Worm (Caenorhabditis elegans) whole organism, L3 larva: Measurements from ENCODE around the gene T16G12.12.

Experiments
- aly-2 ChIP-seq: fragments of 150-350 bp; optimal IDR thresholded peaks from 2 replicates; lab custom pipeline; 2014; ENCODE audit warnings: missing biosample characterization, missing genetic modification characterization
- ceh-28 ChIP-seq: fragments of 150-350 bp; optimal IDR thresholded peaks from 2 replicates; lab custom pipeline; 2014; ENCODE audit warnings: missing biosample characterization, missing genetic modification reagents, missing genetic modification characterization
- ceh-9 ChIP-seq: sonication (generic microtip); optimal IDR thresholded peaks from 2 replicates; lab custom pipeline; 2018; ENCODE audit warnings: missing biosample characterization, missing genetic modification characterization
- daf-12 ChIP-seq: fragments of 150-350 bp; optimal IDR thresholded peaks from 2 replicates; lab custom pipeline; 2014; ENCODE audit warnings: missing biosample characterization, missing genetic modification reagents, missing genetic modification characterization
- egl-27 ChIP-seq: sonication (generic microtip); optimal IDR thresholded peaks from 4 replicates; lab custom pipeline; 2017; ENCODE audit warnings: missing biosample characterization, missing genetic modification reagents, missing genetic modification characterization
- egl-5 ChIP-seq: fragments of 150-350 bp; optimal IDR thresholded peaks from 2 replicates; lab custom pipeline; 2017; ENCODE audit warnings: missing biosample characterization, missing genetic modification reagents, missing genetic modification characterization, inconsistent platforms
- elt-1 ChIP-seq: fragments of 150-350 bp; optimal IDR thresholded peaks from 2 replicates; lab custom pipeline; 2014; ENCODE audit warnings: missing biosample characterization, missing genetic modification characterization
- elt-2 ChIP-seq: sonication (generic microtip); optimal IDR thresholded peaks from 2 replicates; lab custom pipeline; 2016; ENCODE audit warnings: missing genetic modification reagents, mild to moderate bottlenecking, missing genetic modification characterization, missing compliant biosample characterization
- elt-3 ChIP-seq, 3 experiments: fragments of 150-350 bp in 1 of 3; sonication (generic microtip) in 2 of 3; optimal IDR thresholded peaks; 2 replicates in 2 of 3; 4 replicates in 1 of 3; lab custom pipeline; 2014 to 2017; ENCODE audit warnings: missing biosample characterization in 3 of 3, missing genetic modification characterization in 3 of 3
- eor-1 ChIP-seq, 2 experiments: fragments of 150-350 bp; optimal IDR thresholded peaks; 2 replicates each; lab custom pipeline; 2014 to 2018; ENCODE audit warnings: missing biosample characterization in 2 of 2, missing genetic modification characterization in 2 of 2
- fkh-10 ChIP-seq: sonication (generic microtip); optimal IDR thresholded peaks from 2 replicates; lab custom pipeline; 2017; ENCODE audit warnings: missing biosample characterization, missing genetic modification reagents, missing genetic modification characterization
- fkh-2 ChIP-seq: fragments of 150-350 bp; optimal IDR thresholded peaks from 2 replicates; lab custom pipeline; 2014; ENCODE audit warnings: missing biosample characterization, missing genetic modification reagents, missing genetic modification characterization
- fos-1 ChIP-seq: fragments of 150-350 bp; optimal IDR thresholded peaks from 2 replicates; lab custom pipeline; 2014; ENCODE audit warnings: missing biosample characterization, missing genetic modification characterization
- lin-39 ChIP-seq: fragments of 150-350 bp; optimal IDR thresholded peaks from 2 replicates; lab custom pipeline; 2018; ENCODE audit warnings: missing biosample characterization, missing genetic modification reagents, missing genetic modification characterization
- mml-1 ChIP-seq: fragments of 150-350 bp; sonication (generic microtip); optimal IDR thresholded peaks from 3 replicates; lab custom pipeline; 2014; ENCODE audit warnings: missing biosample characterization, missing genetic modification characterization
- nfya-1 ChIP-seq: sonication (generic microtip); optimal IDR thresholded peaks from 2 replicates; lab custom pipeline; 2017; ENCODE audit warnings: missing genetic modification characterization, mild to moderate bottlenecking, missing compliant biosample characterization, antibody characterized with exemption, moderate library complexity; ENCODE audit not compliant: insufficient read depth
- nhr-11 ChIP-seq: fragments of 150-350 bp; optimal IDR thresholded peaks from 2 replicates; lab custom pipeline; 2014; ENCODE audit warnings: missing biosample characterization, missing genetic modification characterization
- nhr-12 ChIP-seq: fragments of 150-350 bp; optimal IDR thresholded peaks from 2 replicates; lab custom pipeline; 2014; ENCODE audit warnings: missing biosample characterization, missing genetic modification characterization
- nhr-237 ChIP-seq: fragments of 150-350 bp; optimal IDR thresholded peaks from 2 replicates; lab custom pipeline; 2014; ENCODE audit warnings: missing biosample characterization, missing genetic modification characterization
- nhr-25 ChIP-seq: sonication (generic microtip); optimal IDR thresholded peaks from 2 replicates; lab custom pipeline; 2017; ENCODE audit warnings: missing biosample characterization, missing genetic modification characterization
- nhr-28 ChIP-seq: fragments of 150-350 bp; optimal IDR thresholded peaks from 2 replicates; lab custom pipeline; 2014; ENCODE audit warnings: missing biosample characterization, missing genetic modification characterization
- nhr-43 ChIP-seq: sonication (generic microtip); optimal IDR thresholded peaks from 2 replicates; lab custom pipeline; 2016; ENCODE audit warnings: mild to moderate bottlenecking, missing genetic modification characterization, missing compliant biosample characterization; ENCODE audit not compliant: poor library complexity, severe bottlenecking
- nhr-67 ChIP-seq: fragments of 150-350 bp; optimal IDR thresholded peaks from 2 replicates; lab custom pipeline; 2014; ENCODE audit warnings: missing biosample characterization, missing genetic modification characterization
- nhr-77 ChIP-seq: fragments of 150-350 bp; optimal IDR thresholded peaks from 2 replicates; lab custom pipeline; 2014; ENCODE audit warnings: missing biosample characterization, missing genetic modification characterization
- pha-4 ChIP-seq: fragments of 150-350 bp; optimal IDR thresholded peaks from 2 replicates; lab custom pipeline; 2014; ENCODE audit warnings: missing biosample characterization, missing genetic modification reagents, missing genetic modification characterization
- pqm-1 ChIP-seq: fragments of 150-350 bp; optimal IDR thresholded peaks from 2 replicates; lab custom pipeline; 2017; ENCODE audit warnings: missing biosample characterization, missing genetic modification characterization, inconsistent platforms
- sea-2 ChIP-seq: fragments of 150-350 bp; sonication (generic microtip); optimal IDR thresholded peaks from 4 replicates; lab custom pipeline; 2014; ENCODE audit warnings: missing biosample characterization, missing genetic modification reagents, missing genetic modification characterization
- snpc-4 ChIP-seq: fragments of 150-350 bp; optimal IDR thresholded peaks from 2 replicates; lab custom pipeline; 2014; ENCODE audit warnings: missing biosample characterization, missing genetic modification characterization
- unc-39 ChIP-seq: sonication (generic microtip); optimal IDR thresholded peaks from 4 replicates; lab custom pipeline; 2017; ENCODE audit warnings: missing biosample characterization, missing genetic modification characterization
- ztf-11 ChIP-seq: fragments of 150-350 bp; optimal IDR thresholded peaks from 2 replicates; lab custom pipeline; 2014; ENCODE audit warnings: missing biosample characterization, missing genetic modification characterization

The T16G12.12 gene

DNA sequence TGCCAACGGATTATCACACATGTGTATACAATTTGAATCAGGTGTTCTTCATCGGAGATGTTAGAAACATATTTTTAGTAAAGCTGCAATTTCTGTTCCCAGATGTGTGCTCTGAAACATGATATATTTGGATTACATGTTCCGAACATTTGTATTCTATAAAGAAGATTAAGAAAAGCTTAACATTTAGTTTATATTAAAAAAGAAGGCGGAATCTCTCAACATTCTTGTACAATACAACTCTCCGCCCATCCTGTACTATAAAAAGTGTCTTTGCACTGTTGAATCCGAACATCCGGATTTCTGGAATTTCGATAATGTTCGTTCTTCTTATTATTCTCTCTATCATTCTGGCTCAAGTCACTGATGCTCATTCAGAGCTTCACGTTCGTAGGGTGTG, 25.5 kb upstream of the T16G12.12 start, which contains the start of gene ins-23:
ins-23 (plus strand) TSS at position 301 of the 400 bp plus-strand sequence.
- no peak for TF ChIP-seq ztf-11 (tag; lab: Kevin White, UChicago)
- no peak for TF ChIP-seq eor-1 (tag; optimal IDR thresholded peaks at IDR 0.05; lab: Kevin White, UChicago)
- TF ChIP-seq elt-1 (tag; lab: Kevin White, UChicago) = no peak
- TF ChIP-seq elt-3 (tag; optimal IDR thresholded peaks at IDR 0.05; lab: Kevin White, UChicago) = no peak
- no peak for TF ChIP-seq fkh-10
- no peak for TF ChIP-seq egl-27 (tag; lab: Kevin White, UChicago)
- no peak for TF ChIP-seq ceh-28 (tag; lab: Kevin White, UChicago)
- no peak for TF ChIP-seq snpc-4 (tag; lab: Kevin White, UChicago)
- no peak for TF ChIP-seq fos-1
- no peak for TF ChIP-seq nhr-25 (tag; lab: Kevin White, UChicago)
- TF ChIP-seq mml-1 = no peak
- no peak for TF ChIP-seq nfya-1 (tag; lab: Kevin White, UChicago)
- TF ChIP-seq pha-4 = no peak
- TF ChIP-seq aly-2 (tag; lab: Kevin White, UChicago) = no peak
- no peak for TF ChIP-seq fkh-2 (tag; lab: Kevin White, UChicago)
- TF ChIP-seq nhr-12 = no peak
- TF ChIP-seq nhr-11 (tag; lab: Kevin White, UChicago) = no peak
- no peak for TF ChIP-seq ceh-9 (tag; lab: Kevin White, UChicago)
- no peak for TF ChIP-seq pqm-1 (tag; lab: Kevin White, UChicago)
- TF ChIP-seq, all 47 proteins: peak for 0

DNA sequence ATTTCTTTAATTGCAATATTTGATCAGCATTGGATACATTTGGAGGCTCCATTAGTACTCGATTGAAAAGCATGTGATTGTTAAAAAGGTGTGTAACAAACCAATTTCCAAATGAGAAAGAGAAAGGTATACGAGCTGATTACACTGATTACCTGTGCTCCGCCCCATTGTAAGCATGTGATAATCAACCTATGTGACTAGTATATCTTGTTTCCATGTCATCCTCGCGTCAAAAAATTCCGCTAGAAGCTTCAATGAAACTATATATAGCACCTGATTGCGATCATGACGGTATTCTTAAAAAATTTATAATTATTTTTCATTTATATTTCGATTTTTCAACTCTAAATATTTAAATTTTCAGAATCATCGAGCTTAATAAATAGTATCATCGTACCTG, 22.9 kb upstream of the T16G12.12 start, which contains the start of gene M04D8.4:
M04D8.4 (minus strand) TSS at position 101 of the 400 bp plus-strand sequence.
- TF ChIP-seq nhr-67 (tag; lab: Kevin White, UChicago) (no peak), pha-4 (no peak)
- TF ChIP-seq, all 47 proteins: peak for 0

DNA sequence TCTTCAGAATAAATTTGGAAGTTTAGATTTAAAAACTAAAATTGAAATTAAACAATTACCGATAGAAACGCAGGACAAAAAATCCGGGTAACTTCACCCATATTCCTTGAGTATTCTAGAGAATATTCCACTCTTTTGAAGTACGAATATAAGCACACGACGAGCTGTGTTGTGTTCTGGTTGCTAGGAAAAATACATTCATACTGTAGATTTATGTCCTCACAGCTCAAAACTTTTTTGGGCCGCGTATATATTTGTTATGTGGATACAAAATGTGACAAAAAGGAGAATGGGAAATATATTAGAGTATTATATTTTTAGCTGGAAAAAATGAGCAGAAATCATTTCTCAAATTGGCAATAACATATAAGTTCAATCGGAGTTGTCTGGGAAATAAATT, 20.2 kb upstream of the T16G12.12 start, which contains the start of gene M04D8.5:
M04D8.5 (minus strand) TSS at position 101 of the 400 bp plus-strand sequence.
- no peak for TF ChIP-seq mml-1
- TF ChIP-seq nhr-28 (tag; lab: Kevin White, UChicago) = no peak
- TF ChIP-seq, all 47 proteins: peak for 0

DNA sequence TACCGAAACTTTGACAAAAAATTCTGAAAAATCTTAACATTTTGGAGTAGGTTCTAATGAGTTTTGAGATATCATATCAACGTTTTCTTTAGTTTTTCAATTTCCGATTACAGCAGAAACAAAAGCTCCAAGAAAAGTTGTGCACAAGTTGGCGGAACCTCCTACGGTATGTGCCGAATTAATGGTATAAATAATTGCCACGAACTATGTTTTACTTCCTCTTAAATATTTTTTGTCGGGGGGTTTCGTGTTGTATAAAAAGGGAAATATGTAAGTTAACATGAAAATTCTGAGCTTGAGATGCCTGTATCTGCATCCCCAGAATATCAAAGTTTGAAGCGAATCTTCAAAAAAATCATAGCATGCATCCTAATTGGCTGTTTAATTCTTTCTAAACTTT, 19.5 kb upstream of the T16G12.12 start, which contains the start of gene M04D8.8:
M04D8.8 (plus strand) TSS at position 301 of the 400 bp plus-strand sequence.
- TF ChIP-seq lin-39 (tag; lab: Kevin White, UChicago) (no peak), ceh-9 (tag; lab: Kevin White, UChicago) (no peak), egl-5 (no peak), nhr-77 (no peak), unc-39 (tag; lab: Kevin White, UChicago) (no peak), ztf-11 (tag; lab: Kevin White, UChicago) (no peak), nhr-237 (tag; lab: Kevin White, UChicago) (no peak)

DNA sequence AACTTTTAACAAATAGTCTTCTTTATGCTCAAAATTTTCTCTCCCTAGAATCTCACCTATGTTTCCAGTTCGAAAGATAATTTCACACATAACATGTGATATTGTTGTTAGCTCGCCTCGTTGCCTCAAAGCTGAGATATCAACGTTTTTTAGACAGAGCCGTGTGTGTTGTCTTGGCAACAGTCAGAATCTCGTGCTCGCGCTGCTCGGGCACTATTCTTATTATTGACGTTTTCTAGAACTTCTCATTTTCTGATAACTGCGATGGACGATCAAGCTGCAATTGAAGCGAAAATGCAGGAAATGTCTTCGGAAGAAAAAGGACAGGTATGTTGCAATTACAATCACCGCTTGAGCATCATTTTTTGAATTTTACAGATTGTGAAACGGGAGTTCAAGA, 17.6 kb upstream of the T16G12.12 start, which contains the start of gene xbx-3:
xbx-3 (plus strand) TSS at position 163 of the 400 bp plus-strand sequence.
- TF ChIP-seq nhr-43 (tag; lab: Kevin White, UChicago) = no peak
- peak; percentile 79 for TF ChIP-seq nhr-11 (tag; lab: Kevin White, UChicago)
- TF ChIP-seq, all 47 proteins: peak for 1

DNA sequence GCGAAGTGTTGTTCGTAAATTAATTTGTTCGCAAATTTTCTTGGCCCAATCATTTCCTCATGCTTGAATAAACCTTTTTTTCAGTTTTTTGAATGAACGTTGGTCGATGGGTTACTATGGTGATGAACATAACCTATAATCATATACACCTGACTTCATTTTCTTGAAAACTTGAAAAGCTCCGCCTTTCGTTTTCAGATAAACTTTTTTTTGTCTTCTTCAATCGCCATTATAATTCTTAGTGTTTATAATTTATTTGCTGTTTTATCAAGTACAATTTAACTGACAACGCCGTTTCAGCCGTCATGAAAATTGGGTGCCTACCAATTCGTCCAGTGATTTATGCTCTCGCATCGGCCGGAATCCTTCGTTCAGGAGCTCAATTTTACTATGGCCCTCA, 16.3 kb upstream of the T16G12.12 start, which contains the start of gene M04D8.7:
M04D8.7 (plus strand) TSS at position 301 of the 400 bp plus-strand sequence.
- TF ChIP-seq lin-39 (tag; lab: Kevin White, UChicago) (no peak), daf-12 (no peak), nhr-237 (tag; lab: Kevin White, UChicago) (no peak), ceh-28 (tag; lab: Kevin White, UChicago) (no peak), elt-2 (tag; lab: Kevin White, UChicago) (no peak), fkh-10 (peak; percentile 1), nhr-77 (no peak), sea-2 (GFP tag; lab: Kevin White, UChicago) (no peak)
- TF ChIP-seq, all 47 proteins: peak for 1
